Worm (Caenorhabditis elegans) whole organism, mixed stage, embryonic: Measurements from ENCODE around the gene xrn-2.
"Not testable (repeated sequence)": the region's sequence is repeated elsewhere in the genome, so short reads cannot be mapped to it uniquely, and the experiment has no call there.

Source experiments
- nhr-28 ChIP-seq: fragments of 150-350 bp; optimal IDR thresholded peaks from 2 replicates; lab custom pipeline; 2014; ENCODE audit warnings: missing biosample characterization, missing genetic modification characterization
- snpc-4 ChIP-seq: fragments of 150-350 bp; optimal IDR thresholded peaks from 2 replicates; lab custom pipeline; 2014; ENCODE audit warnings: missing biosample characterization, missing genetic modification characterization
- unc-62 ChIP-seq: fragments of 150-350 bp; optimal IDR thresholded peaks from 2 replicates; lab custom pipeline; 2014; ENCODE audit warnings: missing biosample characterization, missing genetic modification reagents, missing genetic modification characterization

DNA sequence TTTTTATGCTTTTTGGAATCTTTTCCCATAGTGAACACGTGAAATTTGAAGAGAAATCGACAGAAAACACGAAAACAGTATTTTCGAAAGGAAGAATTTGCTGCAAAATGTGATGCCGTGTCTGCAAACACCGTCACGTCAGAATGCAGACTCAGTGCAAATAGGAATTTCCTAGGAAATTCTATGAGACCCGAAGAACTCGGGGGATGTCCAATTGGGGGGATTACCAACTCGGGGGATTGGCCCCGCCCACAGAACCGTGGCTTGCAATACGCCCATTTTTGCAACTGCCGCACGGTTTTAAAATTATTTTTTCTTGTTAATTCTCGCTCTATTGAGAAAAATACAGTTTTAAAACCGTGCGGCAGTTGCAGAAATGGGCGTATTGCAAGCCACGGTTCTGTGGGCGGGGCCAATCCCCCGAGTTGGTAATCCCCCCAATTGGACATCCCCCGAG lies 13.4 kb upstream of the xrn-2 start, which contains the start of gene cacn-1:
- not testable (repeated sequence) for TF ChIP-seq nhr-28 (tag; lab: Kevin White, UChicago); snpc-4 (tag; lab: Kevin White, UChicago); unc-62 (GFP tag; lab: Kevin White, UChicago)
